Fruit fly (Drosophila melanogaster): ENCODE results near the gene MED30.
A peak's percentile ranks its signal among the peaks of the same experiment; 100 is the strongest.

The MED30 gene

dm6 chr3L:696404-697054 is 42.6 kb upstream of the MED30 start (continued):
- TF ChIP-seq CG17385 (GFP tag; optimal IDR thresholded peaks at IDR 0.05) (peak; percentile 93), zen2 (GFP tag; IDR thresholded peaks at IDR 0.05; ENCODE audit: partially characterized antibody) (no peak), CG2678 (tag; optimal IDR thresholded peaks at IDR 0.05) (peak; percentile 97), insv (GFP tag; optimal IDR thresholded peaks at IDR 0.05) (peak in 1 of 2 experiments; percentile 47), CG16815 (GFP tag; optimal IDR thresholded peaks at IDR 0.05) (peak; percentile 95), CG32772 (GFP tag; IDR thresholded peaks at IDR 0.05) (peak; percentile 94), CG6683 (GFP tag; optimal IDR thresholded peaks at IDR 0.05) (peak; percentile 90), Doc2 (GFP tag; IDR thresholded peaks at IDR 0.05) (peak; percentile 48; the same call in 1 of the 2 replicates), nerfin-1 (tag; optimal IDR thresholded peaks at IDR 0.05) (peak; percentile 93), Mad (GFP tag; optimal IDR thresholded peaks at IDR 0.05) (peak; percentile 87), CG15696 (tag; optimal IDR thresholded peaks at IDR 0.05) (peak; percentile 97), CG7963 (GFP tag; IDR thresholded peaks at IDR 0.05; ENCODE audit: partially characterized antibody) (no peak), ATbp (GFP tag; optimal IDR thresholded peaks at IDR 0.05) (peak; percentile 94), CG4707 (GFP tag; optimal IDR thresholded peaks at IDR 0.05) (peak; percentile 89), CG16779 (GFP tag; IDR thresholded peaks at IDR 0.05) (peak; percentile 85), pita (GFP tag; optimal IDR thresholded peaks at IDR 0.05) (no peak), CG6654 (GFP tag; optimal IDR thresholded peaks at IDR 0.05) (peak; percentile 83), Ssrp (tag; optimal IDR thresholded peaks at IDR 0.05) (peak; percentile 95), lab (GFP tag; optimal IDR thresholded peaks at IDR 0.05) (peak; percentile 98), ham (GFP tag; IDR thresholded peaks at IDR 0.05) (peak; percentile 79), GATAe (GFP tag; conservative IDR thresholded peaks at IDR 0.05) (peak; percentile 82), Tbp (GFP tag; optimal IDR thresholded peaks at IDR 0.05) (no peak), Hand (GFP tag; optimal IDR thresholded peaks at IDR 0.05) (peak; percentile 93), CG12391 (tag; optimal IDR thresholded peaks at IDR 0.05) (peak; percentile 97), CG9932 (GFP tag; IDR thresholded peaks at IDR 0.05) (peak; percentile 91), D (optimal IDR thresholded peaks at IDR 0.05) (no peak), D (GFP tag; optimal IDR thresholded peaks at IDR 0.05) (peak; percentile 96), Side (GFP tag; optimal IDR thresholded peaks at IDR 0.05) (no peak), tll (GFP tag; optimal IDR thresholded peaks at IDR 0.05) (peak in 1 of 2 experiments; percentile 28), disco-r (GFP tag; optimal IDR thresholded peaks at IDR 0.05) (no peak), Dek (tag; optimal IDR thresholded peaks at IDR 0.05) (peak; percentile 93), HmgD (GFP tag; optimal IDR thresholded peaks at IDR 0.05) (no peak), CG2199 (GFP tag; IDR thresholded peaks at IDR 0.05) (peak; percentile 90), HmgZ (tag; optimal IDR thresholded peaks at IDR 0.05) (peak; percentile 96), CG32767 (GFP tag; IDR thresholded peaks at IDR 0.05) (peak; percentile 94), CG1233 (GFP tag; optimal IDR thresholded peaks at IDR 0.05) (peak; percentile 97), CG18619 (GFP tag; optimal IDR thresholded peaks at IDR 0.05) (peak; percentile 95), run (tag; optimal IDR thresholded peaks at IDR 0.05) (peak; percentile 92), Rx (GFP tag; IDR thresholded peaks at IDR 0.05) (peak; percentile 93), CG5953 (GFP tag; IDR thresholded peaks at IDR 0.05) (peak; percentile 88), stwl (tag; optimal IDR thresholded peaks at IDR 0.05) (peak; percentile 75), CG6175 (GFP tag; IDR thresholded peaks at IDR 0.05) (peak; percentile 85), Hmr (GFP tag; optimal IDR thresholded peaks at IDR 0.05) (peak; percentile 96), Bdp1 (GFP tag; optimal IDR thresholded peaks at IDR 0.05) (peak; percentile 67), CG11696 (GFP tag; IDR thresholded peaks at IDR 0.05) (peak; percentile 99), Dp (GFP tag; optimal IDR thresholded peaks at IDR 0.05) (peak; percentile 12), MESR4 (GFP tag; optimal IDR thresholded peaks at IDR 0.05) (peak; percentile 40), CG13296 (GFP tag; optimal IDR thresholded peaks at IDR 0.05) (peak; percentile 96), sisA (GFP tag; IDR thresholded peaks at IDR 0.05) (peak; percentile 94)

Data from whole organism, embryonic.